Worm (Caenorhabditis elegans): Measurements from ENCODE around the gene C30G7.2.

ce11 chrV:14955676-14956075 lies 19.0 kb downstream of the C30G7.2 start, which contains the start of gene F02D8.9:
- no peak for TF ChIP-seq ZK546.5 (tag; optimal IDR thresholded peaks at IDR 0.05)
- TF ChIP-seq elt-3 (tag; optimal IDR thresholded peaks at IDR 0.05) = no peak
- no peak for TF ChIP-seq aly-2 (tag; optimal IDR thresholded peaks at IDR 0.05)
- no peak for TF ChIP-seq skn-1 (tag; optimal IDR thresholded peaks at IDR 0.05)
- no peak for TF ChIP-seq R02D3.7 (tag; optimal IDR thresholded peaks at IDR 0.05)
- no peak for TF ChIP-seq mbf-1 (tag; optimal IDR thresholded peaks at IDR 0.05)
- TF ChIP-seq nhr-25 (tag; optimal IDR thresholded peaks at IDR 0.05) = no peak
- no peak for TF ChIP-seq dmd-4 (tag; optimal IDR thresholded peaks at IDR 0.05)
- no peak for TF ChIP-seq zag-1 (tag; optimal IDR thresholded peaks at IDR 0.05)
- no peak for TF ChIP-seq fos-1 (tag; optimal IDR thresholded peaks at IDR 0.05)
